Worm (Caenorhabditis elegans) whole organism, L2 larva: Measurements from ENCODE around the gene nhx-9.

Experiments
- crh-2 ChIP-seq: sonication (generic microtip); optimal IDR thresholded peaks from 2 replicates; lab custom pipeline; 2017; ENCODE audit warnings: missing biosample characterization, missing genetic modification characterization
- elt-3 ChIP-seq: sonication (generic microtip); optimal IDR thresholded peaks from 2 replicates; lab custom pipeline; 2017; ENCODE audit warnings: missing biosample characterization, missing genetic modification characterization
- lsy-2 ChIP-seq, 2 experiments: fragments of 150-350 bp in 1 of 2; sonication (generic microtip) in 1 of 2; optimal IDR thresholded peaks; 2 replicates each; lab custom pipeline; 2014 to 2017; ENCODE audit warnings: missing biosample characterization in 2 of 2, missing genetic modification characterization in 2 of 2
- nhr-11 ChIP-seq: fragments of 150-350 bp; optimal IDR thresholded peaks from 2 replicates; lab custom pipeline; 2014; ENCODE audit warnings: missing biosample characterization, missing genetic modification characterization
- nhr-12 ChIP-seq: fragments of 150-350 bp; optimal IDR thresholded peaks from 2 replicates; lab custom pipeline; 2014; ENCODE audit warnings: missing biosample characterization, missing genetic modification characterization
- nhr-21 ChIP-seq: fragments of 150-350 bp; optimal IDR thresholded peaks from 2 replicates; lab custom pipeline; 2014; ENCODE audit warnings: missing biosample characterization, missing genetic modification characterization
- nhr-237 ChIP-seq: fragments of 150-350 bp; optimal IDR thresholded peaks from 2 replicates; lab custom pipeline; 2014; ENCODE audit warnings: missing biosample characterization, missing genetic modification characterization
- unc-62 ChIP-seq: fragments of 150-350 bp; optimal IDR thresholded peaks from 2 replicates; lab custom pipeline; 2014; ENCODE audit warnings: missing biosample characterization, missing genetic modification reagents, missing genetic modification characterization
- zag-1 ChIP-seq: fragments of 150-350 bp; optimal IDR thresholded peaks from 2 replicates; lab custom pipeline; 2014; ENCODE audit warnings: missing biosample characterization, missing genetic modification characterization

ce11 chrIV:11957074-11957473, 26.4 kb downstream of the nhx-9 start:
- no peak for TF ChIP-seq lsy-2 (tag; optimal IDR thresholded peaks at IDR 0.05; lab: Kevin White, UChicago)
- no peak for TF ChIP-seq nhr-12
- TF ChIP-seq unc-62 (GFP tag; lab: Kevin White, UChicago) = no peak
- no peak for TF ChIP-seq nhr-11 (tag; lab: Kevin White, UChicago)
- no peak for TF ChIP-seq elt-3 (tag; lab: Kevin White, UChicago)
- TF ChIP-seq nhr-237 (tag; lab: Kevin White, UChicago) = no peak
- TF ChIP-seq nhr-21 (tag; lab: Kevin White, UChicago) = no peak
- TF ChIP-seq crh-2 (tag; lab: Kevin White, UChicago) = peak; percentile 30
- no peak for TF ChIP-seq zag-1 (tag; lab: Kevin White, UChicago)
